Worm (Caenorhabditis elegans) whole organism, L2 larva: ENCODE data around the gene tdo-2.

ENCODE experiments used
- F13H6.1 ChIP-seq: sonication (generic microtip); optimal IDR thresholded peaks from 2 replicates; lab custom pipeline; 2016; ENCODE audit warnings: missing genetic modification characterization, missing compliant biosample characterization
- ceh-82 ChIP-seq: fragments of 150-350 bp; optimal IDR thresholded peaks from 2 replicates; lab custom pipeline; 2014; ENCODE audit warnings: missing biosample characterization, missing genetic modification characterization
- dmd-4 ChIP-seq: sonication (generic microtip); optimal IDR thresholded peaks from 2 replicates; lab custom pipeline; 2017; ENCODE audit warnings: missing biosample characterization, missing genetic modification characterization
- lin-39 ChIP-seq: fragments of 150-350 bp; optimal IDR thresholded peaks from 2 replicates; lab custom pipeline; 2014; ENCODE audit warnings: missing biosample characterization, missing genetic modification reagents, missing genetic modification characterization
- mab-5 ChIP-seq: fragments of 150-350 bp; optimal IDR thresholded peaks from 2 replicates; lab custom pipeline; 2014; ENCODE audit warnings: missing biosample characterization, missing genetic modification characterization
- mbf-1 ChIP-seq: sonication (generic microtip); optimal IDR thresholded peaks from 2 replicates; lab custom pipeline; 2017; ENCODE audit warnings: missing biosample characterization, missing genetic modification characterization
- nhr-11 ChIP-seq: fragments of 150-350 bp; optimal IDR thresholded peaks from 2 replicates; lab custom pipeline; 2014; ENCODE audit warnings: missing biosample characterization, missing genetic modification characterization
- nhr-237 ChIP-seq: fragments of 150-350 bp; optimal IDR thresholded peaks from 2 replicates; lab custom pipeline; 2014; ENCODE audit warnings: missing biosample characterization, missing genetic modification characterization
- unc-62 ChIP-seq: fragments of 150-350 bp; optimal IDR thresholded peaks from 2 replicates; lab custom pipeline; 2014; ENCODE audit warnings: missing biosample characterization, missing genetic modification reagents, missing genetic modification characterization
- zag-1 ChIP-seq: fragments of 150-350 bp; optimal IDR thresholded peaks from 2 replicates; lab custom pipeline; 2014; ENCODE audit warnings: missing biosample characterization, missing genetic modification characterization

The tdo-2 gene

ce11 chrIII:5869429-5869828, 50.3 kb downstream of the tdo-2 start, which contains the start of gene F01F1.15:
Gene F01F1.15, minus strand, starts transcription at chrIII:5869529.
- no peak for TF ChIP-seq dmd-4

- no peak for TF ChIP-seq F13H6.1 (tag; lab: Kevin White, UChicago)
- TF ChIP-seq zag-1 (tag; lab: Kevin White, UChicago) = no peak
- TF ChIP-seq lin-39 = no peak
- TF ChIP-seq mab-5 (tag; lab: Kevin White, UChicago) = no peak
- TF ChIP-seq unc-62 = no peak
- no peak for TF ChIP-seq mbf-1 (tag; lab: Kevin White, UChicago)
- no peak for TF ChIP-seq nhr-11 (tag; lab: Kevin White, UChicago)
- no peak for TF ChIP-seq ceh-82 (tag; lab: Kevin White, UChicago)
- no peak for TF ChIP-seq nhr-237 (tag; lab: Kevin White, UChicago)
Measured at ce11 chrIII:5868401-5868800, 51.4 kb downstream of the tdo-2 start, which contains the start of gene eng-1. Gene eng-1, minus strand, starts transcription at chrIII:5868501.
